Fruit fly (Drosophila melanogaster) whole organism, embryonic: ENCODE measurements around the gene CG6709.

Experiments
- ATbp ChIP-seq: fragments of 200-800 bp; sonication (Bioruptor generic); optimal IDR thresholded peaks from 2 replicates; lab custom pipeline; 2017; ENCODE audit warnings: missing biosample characterization, mild to moderate bottlenecking, missing genetic modification characterization, missing genetic modification reagents
- Antp ChIP-seq: fragments of 200-800 bp; sonication (Bioruptor generic); optimal IDR thresholded peaks from 3 replicates; lab custom pipeline; 2016; ENCODE audit warnings: missing biosample characterization, missing genetic modification characterization
- Atf6 ChIP-seq: fragments of 200-800 bp; sonication (Bioruptor generic); IDR thresholded peaks from 2 replicates; pipeline ENCODE4 v1.3.6; 2022; ENCODE audit warnings: missing biosample characterization, missing genetic modification characterization
- B-H2 ChIP-seq: fragments of 200-800 bp; sonication (Bioruptor generic); optimal IDR thresholded peaks from 2 replicates; lab custom pipeline; 2018; ENCODE audit warnings: missing biosample characterization, mild to moderate bottlenecking, missing genetic modification characterization
- CG12071 ChIP-seq: fragments of 200-800 bp; sonication (Bioruptor generic); optimal IDR thresholded peaks from 3 replicates; lab custom pipeline; 2018; ENCODE audit warnings: missing biosample characterization, mild to moderate bottlenecking, missing genetic modification characterization
- CG14441 ChIP-seq: fragments of 200-800 bp; sonication (Bioruptor generic); IDR thresholded peaks from 2 replicates; pipeline ENCODE4 v1.3.6; 2022; ENCODE audit warnings: missing biosample characterization, missing genetic modification characterization
- CG15601 ChIP-seq: fragments of 200-800 bp; sonication (Bioruptor generic); optimal IDR thresholded peaks from 3 replicates; lab custom pipeline; 2019; ENCODE audit warnings: missing biosample characterization, mild to moderate bottlenecking, missing genetic modification characterization, moderate library complexity
- CG1602 ChIP-seq: fragments of 200-800 bp; sonication (Bioruptor generic); optimal IDR thresholded peaks from 3 replicates; lab custom pipeline; 2016; ENCODE audit warnings: missing biosample characterization, missing genetic modification characterization
- CG1832 ChIP-seq: fragments of 200-800 bp; sonication (Bioruptor generic); optimal IDR thresholded peaks from 2 replicates; lab custom pipeline; 2017; ENCODE audit warnings: missing biosample characterization, mild to moderate bottlenecking, missing genetic modification characterization, inconsistent platforms
- CG18619 ChIP-seq: fragments of 200-800 bp; sonication (Bioruptor generic); optimal IDR thresholded peaks from 3 replicates; lab custom pipeline; 2017; ENCODE audit warnings: missing biosample characterization, mild to moderate bottlenecking, missing genetic modification characterization
- CG18764 ChIP-seq: fragments of 200-800 bp; sonication (Bioruptor generic); optimal IDR thresholded peaks from 3 replicates; lab custom pipeline; 2016; ENCODE audit warnings: missing biosample characterization, missing genetic modification characterization
- CG2120 ChIP-seq: fragments of 200-800 bp; sonication (Bioruptor generic); optimal IDR thresholded peaks from 3 replicates; lab custom pipeline; 2016; ENCODE audit warnings: missing biosample characterization, missing genetic modification characterization
- CG2202 ChIP-seq: fragments of 200-800 bp; sonication (Bioruptor generic); optimal IDR thresholded peaks from 2 replicates; lab custom pipeline; 2018; ENCODE audit warnings: missing biosample characterization, mild to moderate bottlenecking, missing genetic modification characterization
- CG2889 ChIP-seq: fragments of 200-800 bp; sonication (Bioruptor generic); IDR thresholded peaks from 3 replicates; pipeline ENCODE4 v1.3.6; 2022; ENCODE audit warnings: missing biosample characterization, missing genetic modification characterization
- CG3065 ChIP-seq: fragments of 200-800 bp; sonication (Bioruptor generic); optimal IDR thresholded peaks from 2 replicates; lab custom pipeline; 2016; ENCODE audit warnings: missing biosample characterization, missing genetic modification characterization
- CG4282 ChIP-seq: fragments of 200-800 bp; sonication (Bioruptor generic); optimal IDR thresholded peaks from 2 replicates; lab custom pipeline; 2016; ENCODE audit warnings: missing biosample characterization, missing genetic modification characterization
- CG4854 ChIP-seq: fragments of 200-800 bp; sonication (Bioruptor generic); optimal IDR thresholded peaks from 2 replicates; lab custom pipeline; 2016; ENCODE audit warnings: missing biosample characterization, missing genetic modification characterization, inconsistent platforms
- CG6765 ChIP-seq: fragments of 200-800 bp; sonication (Bioruptor generic); optimal IDR thresholded peaks from 3 replicates; lab custom pipeline; 2017; ENCODE audit warnings: missing biosample characterization, mild to moderate bottlenecking, missing genetic modification characterization
- CG7786 ChIP-seq: fragments of 200-800 bp; sonication (Bioruptor generic); optimal IDR thresholded peaks from 2 replicates; lab custom pipeline; 2016; ENCODE audit warnings: missing biosample characterization, missing genetic modification characterization
- CG8089 ChIP-seq: fragments of 200-800 bp; sonication (Bioruptor generic); optimal IDR thresholded peaks from 3 replicates; lab custom pipeline; 2016; ENCODE audit warnings: missing biosample characterization, missing genetic modification characterization
- Chrac-16 ChIP-seq: fragments of 200-800 bp; sonication (Bioruptor generic); optimal IDR thresholded peaks from 3 replicates; lab custom pipeline; 2016; ENCODE audit warnings: missing biosample characterization, missing genetic modification characterization
- Dll ChIP-seq: fragments of 200-800 bp; sonication (Bioruptor generic); IDR thresholded peaks from 4 replicates; pipeline ENCODE4 v1.3.6; 2022; ENCODE audit warnings: missing biosample characterization, missing genetic modification characterization; ENCODE audit not compliant: partially characterized antibody
- Hand ChIP-seq: fragments of 200-800 bp; sonication (Bioruptor generic); optimal IDR thresholded peaks from 2 replicates; lab custom pipeline; 2017; ENCODE audit warnings: mild to moderate bottlenecking, missing biosample characterization, missing genetic modification reagents, missing genetic modification characterization
- TFAM ChIP-seq: fragments of 200-800 bp; sonication (Bioruptor generic); optimal IDR thresholded peaks from 2 replicates; lab custom pipeline; 2017; ENCODE audit warnings: missing biosample characterization, missing genetic modification characterization, inconsistent platforms
- ato ChIP-seq: fragments of 200-800 bp; sonication (Bioruptor generic); IDR thresholded peaks from 2 replicates; pipeline ENCODE4 v1.3.6; 2022; ENCODE audit warnings: missing biosample characterization, missing genetic modification characterization; ENCODE audit not compliant: partially characterized antibody
- bcd ChIP-seq: fragments of 200-800 bp; sonication (Bioruptor generic); optimal IDR thresholded peaks from 2 replicates; lab custom pipeline; 2017; ENCODE audit warnings: missing biosample characterization, mild to moderate bottlenecking, missing genetic modification characterization
- br ChIP-seq: fragments of >200 bp; optimal IDR thresholded peaks from 2 replicates; lab custom pipeline; 2017
- danr ChIP-seq: fragments of 200-800 bp; sonication (Bioruptor generic); IDR thresholded peaks from 2 replicates; pipeline ENCODE4 v1.3.6; 2022; ENCODE audit warnings: missing biosample characterization, missing genetic modification characterization
- eyg ChIP-seq: fragments of 200-800 bp; sonication (Bioruptor generic); optimal IDR thresholded peaks from 3 replicates; lab custom pipeline; 2016; ENCODE audit warnings: missing biosample characterization, missing genetic modification characterization
- gcm2 ChIP-seq: fragments of 200-800 bp; sonication (Bioruptor generic); optimal IDR thresholded peaks from 2 replicates; lab custom pipeline; 2016; ENCODE audit warnings: missing biosample characterization, missing genetic modification characterization
- gem ChIP-seq: fragments of 200-800 bp; sonication (Bioruptor generic); optimal IDR thresholded peaks from 2 replicates; lab custom pipeline; 2019; ENCODE audit warnings: missing biosample characterization, mild to moderate bottlenecking, missing genetic modification characterization, moderate library complexity
- hb ChIP-seq: fragments of 200-800 bp; sonication (Bioruptor generic); IDR thresholded peaks from 3 replicates; pipeline ENCODE4 v1.3.6; 2022; ENCODE audit warnings: missing biosample characterization, missing genetic modification characterization; ENCODE audit not compliant: partially characterized antibody
- hkb ChIP-seq, 2 experiments: fragments of 200-800 bp in 1 of 2; fragments of >200 bp in 1 of 2; sonication (Bioruptor generic) in 1 of 2; IDR thresholded peaks in 1 of 2; optimal IDR thresholded peaks in 1 of 2; 2 replicates each; pipeline versions ENCODE4 v1.3.6 to Lab custom; 2017 to 2022; ENCODE audit warnings: missing biosample characterization in 1 of 2, missing genetic modification characterization in 1 of 2
- jigr1 ChIP-seq: fragments of 200-800 bp; sonication (Bioruptor generic); IDR thresholded peaks from 3 replicates; pipeline ENCODE4 v1.3.6; 2022; ENCODE audit warnings: missing biosample characterization, missing genetic modification characterization
- lbe ChIP-seq: fragments of 200-800 bp; sonication (Bioruptor generic); optimal IDR thresholded peaks from 2 replicates; lab custom pipeline; 2016; ENCODE audit warnings: missing biosample characterization, mild to moderate bottlenecking, missing genetic modification characterization
- luna ChIP-seq: fragments of 200-800 bp; sonication (Bioruptor generic); optimal IDR thresholded peaks from 2 replicates; lab custom pipeline; 2016; ENCODE audit warnings: missing biosample characterization, missing genetic modification characterization
- nerfin-1 ChIP-seq: fragments of 200-800 bp; sonication (Bioruptor generic); optimal IDR thresholded peaks from 3 replicates; lab custom pipeline; 2019; ENCODE audit warnings: missing biosample characterization, mild to moderate bottlenecking, missing genetic modification characterization, moderate library complexity
- oc ChIP-seq: fragments of 200-800 bp; sonication (Bioruptor generic); optimal IDR thresholded peaks from 2 replicates; lab custom pipeline; 2018; ENCODE audit warnings: missing biosample characterization, mild to moderate bottlenecking, missing genetic modification characterization, moderate library complexity
- pho ChIP-seq: fragments of 200-800 bp; sonication (Bioruptor generic); optimal IDR thresholded peaks from 2 replicates; lab custom pipeline; 2016; ENCODE audit warnings: missing biosample characterization, missing genetic modification characterization

CG6709 gene

DNA sequence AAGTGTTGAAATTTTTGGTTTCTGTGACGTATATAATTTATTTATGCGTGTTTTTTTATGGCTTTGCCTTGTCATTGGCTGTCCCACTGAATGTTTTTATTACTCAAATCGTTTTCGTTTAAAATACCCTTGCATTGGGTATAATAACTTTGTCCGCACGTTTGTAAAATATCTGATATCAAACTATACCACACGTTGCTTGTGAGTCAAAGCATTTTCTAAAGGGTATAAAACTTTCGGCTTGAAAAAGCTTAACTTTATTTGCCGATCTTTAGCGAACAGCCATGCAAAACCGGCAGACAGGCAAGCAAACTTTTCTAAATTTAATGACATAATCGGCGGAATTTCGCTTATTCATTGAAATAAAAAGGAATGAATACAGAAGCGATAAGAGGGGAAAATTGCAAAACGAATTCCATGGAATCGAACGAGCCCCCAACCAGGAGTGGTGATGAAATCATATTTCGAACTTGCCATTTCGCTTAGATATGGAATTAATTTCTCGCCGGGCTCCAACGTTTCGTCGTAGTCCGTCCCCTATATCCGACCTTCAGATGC is 47.0 kb downstream of the CG6709 start (continued):
- peak; percentile 36 for TF ChIP-seq CG12071 (GFP tag; lab: Kevin White, UChicago)
- no peak for TF ChIP-seq nerfin-1 (tag; lab: Kevin White, UChicago)
- no peak for TF ChIP-seq CG1602 (GFP tag; lab: Kevin White, UChicago)
- TF ChIP-seq br: no peak
- TF ChIP-seq CG15601: no peak
- no peak for TF ChIP-seq hkb (optimal IDR thresholded peaks at IDR 0.05; lab: Kevin White, UChicago)
- peak; percentile 53; the same call in 1 of the 2 replicates for TF ChIP-seq hkb (GFP tag; IDR thresholded peaks at IDR 0.05; lab: Robert Waterston, UW)
- no peak for TF ChIP-seq CG6765 (GFP tag; lab: Kevin White, UChicago)
- TF ChIP-seq CG18619: peak; percentile 35
- peak; percentile 18 for TF ChIP-seq CG7786 (GFP tag; lab: Kevin White, UChicago)
- no peak for TF ChIP-seq oc (tag; lab: Kevin White, UChicago)
- TF ChIP-seq danr: no peak
- TF ChIP-seq CG8089: no peak
- no peak for TF ChIP-seq CG3065 (GFP tag; lab: Kevin White, UChicago)
- TF ChIP-seq pho (GFP tag; lab: Kevin White, UChicago): peak; percentile 37
- no peak for TF ChIP-seq lbe (GFP tag; lab: Kevin White, UChicago)
- peak; percentile 22 for TF ChIP-seq Antp (GFP tag; lab: Kevin White, UChicago)
- peak; percentile 0 for TF ChIP-seq CG4854 (GFP tag; lab: Kevin White, UChicago)
- TF ChIP-seq Atf6: peak; percentile 58; the same call in 1 of the 2 replicates
- TF ChIP-seq CG1832 (GFP tag; lab: Kevin White, UChicago): no peak
- TF ChIP-seq CG2120 (GFP tag; lab: Kevin White, UChicago): peak; percentile 80
- TF ChIP-seq Hand (GFP tag; lab: Kevin White, UChicago): no peak
- peak; percentile 37 for TF ChIP-seq Chrac-16 (GFP tag; lab: Kevin White, UChicago)
- TF ChIP-seq hb (GFP tag; lab: Robert Waterston, UW): no peak
- no peak for TF ChIP-seq luna (GFP tag; lab: Kevin White, UChicago)
- no peak for TF ChIP-seq ato (GFP tag; lab: Robert Waterston, UW)
- TF ChIP-seq jigr1 (GFP tag; lab: Robert Waterston, UW): no peak
- no peak for TF ChIP-seq ATbp (GFP tag; lab: Kevin White, UChicago)
- TF ChIP-seq gcm2 (GFP tag; lab: Kevin White, UChicago): peak; percentile 1
- TF ChIP-seq TFAM (GFP tag; lab: Kevin White, UChicago): no peak
- no peak for TF ChIP-seq CG2889
- peak; percentile 65 for TF ChIP-seq gem (tag; lab: Kevin White, UChicago)
- TF ChIP-seq CG2202 (tag; lab: Kevin White, UChicago): no peak
- peak; percentile 32 for TF ChIP-seq CG18764 (GFP tag; lab: Kevin White, UChicago)
- peak; percentile 17 for TF ChIP-seq eyg (GFP tag; lab: Kevin White, UChicago)
- no peak for TF ChIP-seq Dll (GFP tag; lab: Robert Waterston, UW)
- no peak for TF ChIP-seq CG4282 (GFP tag; lab: Kevin White, UChicago)
- peak; percentile 64 for TF ChIP-seq CG14441 (GFP tag; lab: Robert Waterston, UW)
- TF ChIP-seq B-H2 (GFP tag; lab: Kevin White, UChicago): peak; percentile 21
- peak; percentile 35 for TF ChIP-seq bcd (GFP tag; lab: Kevin White, UChicago)
